Worm (Caenorhabditis elegans): ENCODE results near the gene pqn-90.

DNA sequence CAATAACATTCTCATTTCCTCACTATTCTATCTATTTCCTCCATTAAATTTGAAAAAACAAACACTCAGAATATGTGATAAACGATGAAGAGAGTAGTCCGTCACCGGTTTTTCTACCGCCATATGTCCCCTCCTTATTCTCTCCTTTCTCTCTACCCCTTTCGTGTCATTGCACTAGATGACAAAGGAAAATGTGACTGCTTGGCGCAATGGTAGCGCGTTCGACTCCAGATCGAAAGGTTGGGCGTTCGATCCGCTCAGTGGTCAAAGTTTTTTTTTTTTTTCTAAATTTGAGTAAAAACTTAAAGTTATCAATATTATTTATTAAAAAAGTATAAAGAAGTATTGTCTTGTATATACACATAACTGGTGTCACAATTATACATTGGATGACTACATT, 1.6 kb downstream of the pqn-90 start:
- TF ChIP-seq lin-13 (tag; optimal IDR thresholded peaks at IDR 0.05) (no peak), nhr-237 (tag; optimal IDR thresholded peaks at IDR 0.05) (no peak), nhr-12 (tag; optimal IDR thresholded peaks at IDR 0.05) (no peak), cnd-1 (tag; optimal IDR thresholded peaks at IDR 0.05) (no peak), ceh-39 (tag; optimal IDR thresholded peaks at IDR 0.05) (no peak), unc-62 (GFP tag; optimal IDR thresholded peaks at IDR 0.05) (no peak), drap-1 (GFP tag; optimal IDR thresholded peaks at IDR 0.05) (no peak)

Data from whole organism, mixed stage, embryonic.